Worm (Caenorhabditis elegans) whole organism, L4 larva: ENCODE measurements around the gene let-418.

ENCODE experiments used
- ZK337.2 ChIP-seq: fragments of 200-800 bp; sonication (Bioruptor generic); IDR thresholded peaks from 2 replicates; pipeline ENCODE4 v1.3.6; 2022; ENCODE audit warnings: missing genetic modification reagents, missing genetic modification characterization, missing compliant biosample characterization
- ama-1 ChIP-seq: fragments of 150-350 bp; optimal IDR thresholded peaks from 2 replicates; lab custom pipeline; 2014; ENCODE audit warnings: inconsistent platforms, mixed read lengths
- dve-1 ChIP-seq: sonication (generic microtip); optimal IDR thresholded peaks from 2 replicates; lab custom pipeline; 2017; ENCODE audit warnings: antibody characterized with exemption, mild to moderate bottlenecking, missing genetic modification characterization, missing compliant biosample characterization; ENCODE audit not compliant: insufficient read depth
- egl-27 ChIP-seq: sonication (generic microtip); optimal IDR thresholded peaks from 3 replicates; lab custom pipeline; 2017; ENCODE audit warnings: missing biosample characterization, missing genetic modification reagents, missing genetic modification characterization
- jun-1 ChIP-seq: fragments of 150-350 bp; optimal IDR thresholded peaks from 2 replicates; lab custom pipeline; 2014; ENCODE audit warnings: missing biosample characterization, missing genetic modification reagents, missing genetic modification characterization
- lin-1 ChIP-seq: fragments of 200-800 bp; sonication (Bioruptor generic); IDR thresholded peaks from 2 replicates; pipeline ENCODE4 v1.3.6; 2022; ENCODE audit warnings: missing genetic modification reagents, missing genetic modification characterization, missing compliant biosample characterization
- lin-13 ChIP-seq: fragments of 150-350 bp; optimal IDR thresholded peaks from 2 replicates; lab custom pipeline; 2014; ENCODE audit warnings: missing biosample characterization, missing genetic modification reagents, missing genetic modification characterization
- nhr-11 ChIP-seq: fragments of 150-350 bp; optimal IDR thresholded peaks from 2 replicates; lab custom pipeline; 2014; ENCODE audit warnings: missing biosample characterization, missing genetic modification characterization
- pha-4 ChIP-seq, 2 experiments: fragments of 150-350 bp in 1 of 2; fragments of 200-800 bp in 1 of 2; sonication (Bioruptor generic) in 1 of 2; IDR thresholded peaks in 1 of 2; optimal IDR thresholded peaks in 1 of 2; 2 replicates each; pipeline versions ENCODE4 v1.3.6 to Lab custom; 2014 to 2022; ENCODE audit warnings: missing genetic modification characterization in 2 of 2, missing genetic modification reagents in 2 of 2, missing biosample characterization in 1 of 2, missing compliant biosample characterization in 1 of 2
- php-3 ChIP-seq: fragments of 200-800 bp; sonication (Bioruptor generic); IDR thresholded peaks from 2 replicates; pipeline ENCODE4 v1.3.6; 2022; ENCODE audit warnings: missing genetic modification reagents, missing genetic modification characterization, missing compliant biosample characterization
- snpc-1.2 ChIP-seq: fragments of 200-800 bp; sonication (Bioruptor generic); IDR thresholded peaks from 2 replicates; pipeline ENCODE4 v1.3.6; 2022; ENCODE audit warnings: missing genetic modification reagents, missing genetic modification characterization, missing compliant biosample characterization
- unc-62 ChIP-seq, 3 experiments: fragments of 150-350 bp in 1 of 3; sonication (generic microtip); optimal IDR thresholded peaks in 2 of 3; peaks in 1 of 3; 1 replicate in 1 of 3; 2 replicates in 2 of 3; lab custom pipeline; 2014 to 2017; ENCODE audit warnings: missing biosample characterization in 3 of 3, missing genetic modification characterization in 3 of 3, missing genetic modification reagents in 3 of 3, missing genotype in 1 of 3

ce11 chrV:5819903-5820302, 6.7 kb upstream of the let-418 start:
- TF ChIP-seq snpc-1.2 (GFP tag; lab: Robert Waterston, UW): no peak
- TF ChIP-seq lin-1 (GFP tag; lab: Robert Waterston, UW): no peak
- TF ChIP-seq lin-13 (GFP tag; lab: Kevin White, UChicago): no peak
- no peak for TF ChIP-seq unc-62 (GFP tag; optimal IDR thresholded peaks at IDR 0.05 in 1 of 2; lab: Kevin White, UChicago)
- no peak for TF ChIP-seq unc-62 (tag; optimal IDR thresholded peaks at IDR 0.05; lab: Kevin White, UChicago)
- TF ChIP-seq php-3 (GFP tag; lab: Robert Waterston, UW): peak; percentile 94
- no peak for TF ChIP-seq jun-1
- peak; percentile 53 for TF ChIP-seq dve-1 (tag; lab: Kevin White, UChicago)
- TF ChIP-seq ZK337.2: no peak
- TF ChIP-seq ama-1 (lab: Kevin White, UChicago): no peak
- no peak for TF ChIP-seq egl-27 (tag; lab: Kevin White, UChicago)
- TF ChIP-seq nhr-11 (tag; lab: Kevin White, UChicago): no peak
- TF ChIP-seq pha-4 (GFP tag; IDR thresholded peaks at IDR 0.05; lab: Robert Waterston, UW): no peak
- TF ChIP-seq pha-4 (tag; optimal IDR thresholded peaks at IDR 0.05; lab: Kevin White, UChicago): no peak
